Worm (Caenorhabditis elegans) whole organism, early embryonic: ENCODE measurements around the gene F12A10.9.

Experiments used
- F13C5.2 ChIP-seq: sonication (generic microtip); optimal IDR thresholded peaks from 2 replicates; lab custom pipeline; 2017; ENCODE audit warnings: mild to moderate bottlenecking, missing genetic modification characterization, inconsistent platforms, missing compliant biosample characterization
- ama-1 ChIP-seq: fragments of 150-350 bp; optimal IDR thresholded peaks from 2 replicates; lab custom pipeline; 2014
- ceh-13 ChIP-seq: fragments of 200-800 bp; sonication (Bioruptor generic); optimal IDR thresholded peaks from 2 replicates; lab custom pipeline; 2018; ENCODE audit warnings: mild to moderate bottlenecking, missing genetic modification characterization, missing compliant biosample characterization
- ets-7 ChIP-seq: sonication (generic microtip); optimal IDR thresholded peaks from 2 replicates; lab custom pipeline; 2016; ENCODE audit warnings: missing genotype, missing genetic modification characterization, missing compliant biosample characterization
- flt-1 ChIP-seq: fragments of 200-800 bp; sonication (Bioruptor generic); IDR thresholded peaks from 2 replicates; pipeline ENCODE4 v1.3.6; 2022; ENCODE audit warnings: missing genetic modification characterization, missing compliant biosample characterization
- hmbx-1 ChIP-seq: sonication (generic microtip); optimal IDR thresholded peaks from 2 replicates; lab custom pipeline; 2016; ENCODE audit warnings: mild to moderate bottlenecking, missing genetic modification characterization, missing compliant biosample characterization
- hmg-4 ChIP-seq: fragments of 200-800 bp; sonication (Bioruptor generic); optimal IDR thresholded peaks from 2 replicates; lab custom pipeline; 2018; ENCODE audit warnings: mild to moderate bottlenecking, missing genetic modification characterization, missing compliant biosample characterization
- pes-1 ChIP-seq: fragments of 200-800 bp; sonication (Bioruptor generic); IDR thresholded peaks from 2 replicates; pipeline ENCODE4 v1.3.6; 2022; ENCODE audit warnings: missing genetic modification reagents, missing genetic modification characterization, missing compliant biosample characterization
- scrt-1 ChIP-seq: fragments of 200-800 bp; sonication (Bioruptor generic); IDR thresholded peaks from 2 replicates; pipeline ENCODE4 v1.3.6; 2022; ENCODE audit warnings: missing genetic modification characterization, missing compliant biosample characterization
- tra-4 ChIP-seq: sonication (generic microtip); optimal IDR thresholded peaks from 2 replicates; lab custom pipeline; 2017; ENCODE audit warnings: missing genetic modification characterization, missing compliant biosample characterization

ce11 chrII:5481982-5482381 lies 16.5 kb upstream of the F12A10.9 start, which contains the start of gene cal-8:
- TF ChIP-seq flt-1 (GFP tag; lab: Robert Waterston, UW), result no peak
- TF ChIP-seq hmg-4 (GFP tag; lab: Kevin White, UChicago), result no peak
- TF ChIP-seq ceh-13, result no peak
- TF ChIP-seq F13C5.2 (tag; lab: Kevin White, UChicago), result no peak
- no peak for TF ChIP-seq pes-1 (GFP tag; lab: Robert Waterston, UW)
- TF ChIP-seq tra-4 (tag; lab: Kevin White, UChicago), result no peak
- no peak for TF ChIP-seq ama-1 (lab: Kevin White, UChicago)
- TF ChIP-seq hmbx-1 (tag; lab: Kevin White, UChicago), result no peak
- no peak for TF ChIP-seq scrt-1
- TF ChIP-seq ets-7, result no peak
